Worm (Caenorhabditis elegans) whole organism, late embryonic: ENCODE data around the gene ZK470.2.

Source experiments
- fkh-10 ChIP-seq: fragments of 150-350 bp; optimal IDR thresholded peaks from 2 replicates; lab custom pipeline; 2014; ENCODE audit warnings: missing biosample characterization, missing genetic modification reagents, missing genetic modification characterization
- lin-11 ChIP-seq: fragments of 200-800 bp; sonication (Bioruptor generic); optimal IDR thresholded peaks from 2 replicates; lab custom pipeline; 2018; ENCODE audit warnings: mild to moderate bottlenecking, missing genetic modification characterization, missing compliant biosample characterization
- tbx-2 ChIP-seq: sonication (generic microtip); optimal IDR thresholded peaks from 2 replicates; lab custom pipeline; 2016; ENCODE audit warnings: missing genetic modification characterization, missing compliant biosample characterization
- unc-86 ChIP-seq: sonication (generic microtip); optimal IDR thresholded peaks from 2 replicates; lab custom pipeline; 2016; ENCODE audit warnings: missing genetic modification characterization, missing compliant biosample characterization

ce11 chrX:4151206-4151605, 16.3 kb downstream of the ZK470.2 start:
- TF ChIP-seq tbx-2 (tag; lab: Kevin White, UChicago) (no peak), unc-86 (tag; lab: Kevin White, UChicago) (no peak), lin-11 (no peak), fkh-10 (GFP tag; lab: Kevin White, UChicago) (no peak)
